Fruit fly (Drosophila melanogaster): ENCODE data around the gene BI-1.

BI-1 gene

dm6 chr3L:8346100-8346980, 37.6 kb upstream of the BI-1 start, which contains the start of the genes CG7182 and GAPcenA (continued):
- TF ChIP-seq Usf (GFP tag; optimal IDR thresholded peaks at IDR 0.05), result peak; percentile 27
- TF ChIP-seq knrl (GFP tag; IDR thresholded peaks at IDR 0.05; ENCODE audit: partially characterized antibody), result peak; percentile 71; the same call in 2 of the 3 replicates
- peak; percentile 69 for TF ChIP-seq CG4424 (GFP tag; optimal IDR thresholded peaks at IDR 0.05)
- TF ChIP-seq CG18764 (GFP tag; optimal IDR thresholded peaks at IDR 0.05), result peak; percentile 42
- TF ChIP-seq cato (GFP tag; optimal IDR thresholded peaks at IDR 0.05; ENCODE audit: borderline replicate concordance), result peak; percentile 27
- peak; percentile 70 for TF ChIP-seq slbo (GFP tag; IDR thresholded peaks at IDR 0.05)
- peak; percentile 53 for TF ChIP-seq vvl (GFP tag; IDR thresholded peaks at IDR 0.05)
- peak; percentile 36; the same call in 1 of the 2 replicates for TF ChIP-seq ranshi (GFP tag; IDR thresholded peaks at IDR 0.05)
- TF ChIP-seq z (GFP tag; IDR thresholded peaks at IDR 0.05), result no peak
- TF ChIP-seq Atf-2 (GFP tag; optimal IDR thresholded peaks at IDR 0.05), result no peak
- no peak for TF ChIP-seq bowl (GFP tag; IDR thresholded peaks at IDR 0.05)
- no peak for TF ChIP-seq Stat92E (GFP tag; optimal IDR thresholded peaks at IDR 0.05)
- TF ChIP-seq Elba2 (GFP tag; optimal IDR thresholded peaks at IDR 0.05), result peak; percentile 60
- peak; percentile 69 for TF ChIP-seq CG15696 (tag; optimal IDR thresholded peaks at IDR 0.05)
- TF ChIP-seq Blimp-1 (GFP tag; optimal IDR thresholded peaks at IDR 0.05), result peak; percentile 59
- no peak for TF ChIP-seq wek (GFP tag; optimal IDR thresholded peaks at IDR 0.05)
- TF ChIP-seq hbn (GFP tag; IDR thresholded peaks at IDR 0.05; ENCODE audit: partially characterized antibody), result peak; percentile 40; the same call in 1 of the 2 replicates
- TF ChIP-seq nerfin-2 (GFP tag; IDR thresholded peaks at IDR 0.05; ENCODE audit: partially characterized antibody), result peak; percentile 61; the same call in 1 of the 2 replicates
- no peak for TF ChIP-seq chm (GFP tag; IDR thresholded peaks at IDR 0.05)
- TF ChIP-seq CG3847 (GFP tag; IDR thresholded peaks at IDR 0.05), result peak; percentile 58; the same call in 1 of the 2 replicates
- peak; percentile 16 for TF ChIP-seq ATbp (GFP tag; optimal IDR thresholded peaks at IDR 0.05)
- TF ChIP-seq cwo (GFP tag; optimal IDR thresholded peaks at IDR 0.05), result peak; percentile 63
- TF ChIP-seq CG17186 (GFP tag; optimal IDR thresholded peaks at IDR 0.05), result no peak
- TF ChIP-seq CG12104 (GFP tag; optimal IDR thresholded peaks at IDR 0.05), result peak; percentile 77
- no peak for TF ChIP-seq CG11247 (GFP tag; IDR thresholded peaks at IDR 0.05)
- TF ChIP-seq Ssrp (tag; optimal IDR thresholded peaks at IDR 0.05), result peak; percentile 52
- TF ChIP-seq NfI (GFP tag; optimal IDR thresholded peaks at IDR 0.05), result peak; percentile 75
- no peak for TF ChIP-seq pfk (GFP tag; optimal IDR thresholded peaks at IDR 0.05)
- TF ChIP-seq Trl (optimal IDR thresholded peaks at IDR 0.05), result no peak
- TF ChIP-seq Trl (GFP tag; optimal IDR thresholded peaks at IDR 0.05), result peak; percentile 41
- no peak for TF ChIP-seq Dfd (GFP tag; optimal IDR thresholded peaks at IDR 0.05)
- TF ChIP-seq dpn (GFP tag; optimal IDR thresholded peaks at IDR 0.05), result peak; percentile 24 to 63
- TF ChIP-seq CG8765 (GFP tag; IDR thresholded peaks at IDR 0.05), result no peak
- peak; percentile 76 for TF ChIP-seq lbe (GFP tag; optimal IDR thresholded peaks at IDR 0.05)
- TF ChIP-seq GATAe (GFP tag; conservative IDR thresholded peaks at IDR 0.05), result no peak
- no peak for TF ChIP-seq sc (optimal IDR thresholded peaks at IDR 0.05)
- TF ChIP-seq sc (GFP tag; optimal IDR thresholded peaks at IDR 0.05), result peak; percentile 56
- peak; percentile 67 for TF ChIP-seq CG9727 (GFP tag; optimal IDR thresholded peaks at IDR 0.05)
- TF ChIP-seq CG9609 (GFP tag; optimal IDR thresholded peaks at IDR 0.05), result peak; percentile 16
- no peak; the same call in 1 of the 2 replicates for TF ChIP-seq CG31441 (GFP tag; IDR thresholded peaks at IDR 0.05)
- peak; percentile 82 for TF ChIP-seq CG30020 (tag; optimal IDR thresholded peaks at IDR 0.05)
- no peak for TF ChIP-seq repo (GFP tag; optimal IDR thresholded peaks at IDR 0.05)
- TF ChIP-seq H15 (GFP tag; IDR thresholded peaks at IDR 0.05), result 0 out of 3 replicates have a peak, but pooled peaks have one; percentile 27
- TF ChIP-seq salm (tag; optimal IDR thresholded peaks at IDR 0.05), result peak; percentile 26
- TF ChIP-seq lab (GFP tag; optimal IDR thresholded peaks at IDR 0.05), result peak; percentile 83
- no peak for TF ChIP-seq emc (GFP tag; optimal IDR thresholded peaks at IDR 0.05)
- peak; percentile 22 for TF ChIP-seq CG6654 (GFP tag; optimal IDR thresholded peaks at IDR 0.05)
- TF ChIP-seq tap (tag; optimal IDR thresholded peaks at IDR 0.05), result peak; percentile 59
